Worm (Caenorhabditis elegans) whole organism, midembryonic: ENCODE results near the gene F45H10.2.

Source experiments
- cog-1 ChIP-seq: sonication (generic microtip); optimal IDR thresholded peaks from 2 replicates; lab custom pipeline; 2016; ENCODE audit warnings: missing genetic modification characterization, missing compliant biosample characterization
- flt-1 ChIP-seq: fragments of 200-800 bp; sonication (Bioruptor generic); IDR thresholded peaks from 2 replicates; pipeline ENCODE4 v1.3.6; 2022; ENCODE audit warnings: missing genetic modification characterization, missing compliant biosample characterization
- klf-2 ChIP-seq: fragments of 200-800 bp; sonication (Bioruptor generic); conservative IDR thresholded peaks from 2 replicates; pipeline ENCODE4 v1.3.6; 2022; ENCODE audit warnings: missing genetic modification reagents, missing genetic modification characterization, missing compliant biosample characterization
- med-1 ChIP-seq: sonication (generic microtip); optimal IDR thresholded peaks from 2 replicates; lab custom pipeline; 2017; ENCODE audit warnings: missing genetic modification characterization, mild to moderate bottlenecking, missing compliant biosample characterization, antibody characterized with exemption, missing genetic modification reagents; ENCODE audit not compliant: insufficient read depth
- ztf-23 ChIP-seq: fragments of 200-800 bp; sonication (Bioruptor generic); IDR thresholded peaks from 2 replicates; pipeline ENCODE4 v1.3.6; 2022; ENCODE audit warnings: missing genetic modification reagents, missing genetic modification characterization, missing compliant biosample characterization
- ztf-29 ChIP-seq: fragments of 200-800 bp; sonication (Bioruptor generic); IDR thresholded peaks from 2 replicates; pipeline ENCODE4 v1.3.6; 2022; ENCODE audit warnings: missing genetic modification reagents, missing genetic modification characterization, missing compliant biosample characterization

DNA sequence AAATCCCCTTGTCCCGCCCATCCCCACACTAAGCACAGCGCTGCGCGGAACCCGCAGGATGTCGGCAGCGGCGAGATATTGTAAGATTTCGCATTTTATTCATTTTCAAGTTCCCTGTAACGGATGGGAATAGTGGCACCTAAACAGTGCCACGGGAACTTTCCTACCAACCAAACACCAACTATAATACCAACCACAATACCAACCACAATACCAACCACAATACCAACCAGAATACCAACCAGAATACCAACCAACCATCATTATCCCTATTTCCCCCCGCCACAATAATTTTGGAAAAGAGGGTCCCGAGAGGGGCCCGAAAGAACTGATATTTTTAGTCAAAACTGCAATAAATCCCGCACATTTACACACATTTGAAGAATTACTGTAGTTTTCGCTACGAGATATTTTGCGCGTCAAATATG lies 29.1 kb upstream of the F45H10.2 start:
- no peak for TF ChIP-seq ztf-23
- TF ChIP-seq cog-1 (tag; lab: Kevin White, UChicago), result no peak
- TF ChIP-seq ztf-29 (GFP tag; lab: Robert Waterston, UW), result no peak
- no peak for TF ChIP-seq klf-2
- no peak for TF ChIP-seq med-1
- TF ChIP-seq flt-1, result no peak
